Worm (Caenorhabditis elegans): ENCODE data around the gene nhr-28.

- TF ChIP-seq ceh-9 (tag; optimal IDR thresholded peaks at IDR 0.05) (no peak), nhr-11 (tag; optimal IDR thresholded peaks at IDR 0.05) (no peak), lin-11 (tag; optimal IDR thresholded peaks at IDR 0.05) (no peak), pqm-1 (tag; optimal IDR thresholded peaks at IDR 0.05) (no peak), npax-4 (tag; optimal IDR thresholded peaks at IDR 0.05) (no peak), sox-4 (tag; optimal IDR thresholded peaks at IDR 0.05) (no peak), sdc-2 (tag; optimal IDR thresholded peaks at IDR 0.05) (no peak), unc-86 (tag; optimal IDR thresholded peaks at IDR 0.05) (no peak), fkh-10 (GFP tag; optimal IDR thresholded peaks at IDR 0.05) (no peak)
Observed at ce11 chrX:16318248-16318647, 36.5 kb upstream of the nhr-28 start.
